Worm (Caenorhabditis elegans): Measurements from ENCODE around the gene nhr-10.
A peak's percentile ranks its signal among the peaks of the same experiment; 100 is the strongest.

nhr-10 gene

ce11 chrIII:7141285-7141715 is 26.1 kb upstream of the nhr-10 start (continued):
- TF ChIP-seq ekl-4 (GFP tag; IDR thresholded peaks at IDR 0.05) = peak; percentile 92
- peak; percentile 37 for TF ChIP-seq unc-130 (GFP tag; optimal IDR thresholded peaks at IDR 0.05)
- TF ChIP-seq egrh-3 (GFP tag; IDR thresholded peaks at IDR 0.05) = peak; percentile 38; the same call in 1 of the 2 replicates
- TF ChIP-seq efl-1 (GFP tag; optimal IDR thresholded peaks at IDR 0.05) = no peak
- peak; percentile 97 for TF ChIP-seq attf-6 (GFP tag; IDR thresholded peaks at IDR 0.05)
- TF ChIP-seq nhr-80 (tag; optimal IDR thresholded peaks at IDR 0.05) = peak; percentile 63
- TF ChIP-seq Y53F4B.3 (GFP tag; IDR thresholded peaks at IDR 0.05) = no peak
- TF ChIP-seq ztf-26 (tag; optimal IDR thresholded peaks at IDR 0.05) = peak; percentile 1
- peak; percentile 85 for TF ChIP-seq F49E8.2 (tag; optimal IDR thresholded peaks at IDR 0.05; ENCODE audit: insufficient read depth)
- no peak for TF ChIP-seq ceh-58 (GFP tag; IDR thresholded peaks at IDR 0.05)
- TF ChIP-seq madf-6 (GFP tag; IDR thresholded peaks at IDR 0.05) = peak; percentile 88
- peak; percentile 98 for TF ChIP-seq pbrm-1 (GFP tag; IDR thresholded peaks at IDR 0.05)
- TF ChIP-seq snpc-1.3 (tag; optimal IDR thresholded peaks at IDR 0.05; ENCODE audit: insufficient read depth) = peak; percentile 95
- no peak for TF ChIP-seq unc-62 (GFP tag; optimal IDR thresholded peaks at IDR 0.05)
- peak; percentile 44 for TF ChIP-seq ets-4 (GFP tag; optimal IDR thresholded peaks at IDR 0.05)
- peak; percentile 73 for TF ChIP-seq Y53G8AR.9 (GFP tag; conservative IDR thresholded peaks at IDR 0.05)
- TF ChIP-seq F22D6.2 (tag; optimal IDR thresholded peaks at IDR 0.05) = peak; percentile 28
- peak; percentile 86 for TF ChIP-seq rcor-1 (GFP tag; IDR thresholded peaks at IDR 0.05)
- no peak for TF ChIP-seq nhr-179 (tag; optimal IDR thresholded peaks at IDR 0.05)
- TF ChIP-seq tbx-9 (tag; optimal IDR thresholded peaks at IDR 0.05; ENCODE audit: borderline replicate concordance) = peak; percentile 11
- peak in 1 of 2 experiments; percentile 30 for TF ChIP-seq let-607 (tag; optimal IDR thresholded peaks at IDR 0.05)
- TF ChIP-seq ztf-25 (GFP tag; IDR thresholded peaks at IDR 0.05) = 0 out of 2 replicates have a peak, but pooled peaks have one; percentile 36
- TF ChIP-seq B0336.3 (GFP tag; IDR thresholded peaks at IDR 0.05) = peak; percentile 88
- TF ChIP-seq madf-8 (GFP tag; conservative IDR thresholded peaks at IDR 0.05) = 0 out of 2 replicates have a peak, but pooled peaks have one; percentile 16
- peak; percentile 75 for TF ChIP-seq hsf-1 (GFP tag; IDR thresholded peaks at IDR 0.05)
- peak; percentile 51; the same call in 1 of the 2 replicates for TF ChIP-seq F33H1.4 (GFP tag; IDR thresholded peaks at IDR 0.05)
- TF ChIP-seq ceh-79 (tag; optimal IDR thresholded peaks at IDR 0.05) = peak; percentile 41
- no peak for TF ChIP-seq hlh-12 (tag; optimal IDR thresholded peaks at IDR 0.05)
- peak; percentile 59 for TF ChIP-seq ztf-18 (tag; optimal IDR thresholded peaks at IDR 0.05)
- TF ChIP-seq nfya-2 (GFP tag; IDR thresholded peaks at IDR 0.05) = no peak
- TF ChIP-seq F57C9.4 (tag; optimal IDR thresholded peaks at IDR 0.05) = peak; percentile 40
- TF ChIP-seq snpc-1.1 (tag; optimal IDR thresholded peaks at IDR 0.05; ENCODE audit: insufficient read depth) = peak; percentile 100
- peak; percentile 47 for TF ChIP-seq athp-1 (tag; optimal IDR thresholded peaks at IDR 0.05)
- TF ChIP-seq C17E4.6 (GFP tag; IDR thresholded peaks at IDR 0.05) = peak; percentile 51; the same call in 1 of the 2 replicates
- peak; percentile 82 for TF ChIP-seq tbp1 (GFP tag; optimal IDR thresholded peaks at IDR 0.05)
- TF ChIP-seq B0261.1 (tag; optimal IDR thresholded peaks at IDR 0.05) = peak; percentile 3
- no peak for TF ChIP-seq ztf-22 (GFP tag; optimal IDR thresholded peaks at IDR 0.05)
- TF ChIP-seq D2030.7 (GFP tag; IDR thresholded peaks at IDR 0.05) = peak; percentile 97
- peak; percentile 35 for TF ChIP-seq F52B5.7 (tag; optimal IDR thresholded peaks at IDR 0.05)
- TF ChIP-seq gei-17 (GFP tag; optimal IDR thresholded peaks at IDR 0.05) = peak; percentile 49
- TF ChIP-seq hmg-1.2 (GFP tag; IDR thresholded peaks at IDR 0.05) = peak; percentile 93
- peak; percentile 99 for TF ChIP-seq snpc-3.4 (tag; optimal IDR thresholded peaks at IDR 0.05)
- TF ChIP-seq nhr-90 (tag; optimal IDR thresholded peaks at IDR 0.05) = no peak
- TF ChIP-seq die-1 (tag; optimal IDR thresholded peaks at IDR 0.05) = peak; percentile 43
- TF ChIP-seq lin-54 (GFP tag; optimal IDR thresholded peaks at IDR 0.05) = peak; percentile 82
- TF ChIP-seq zfh-2 (GFP tag; conservative IDR thresholded peaks at IDR 0.05) = no peak; the same call in 1 of the 2 replicates
- TF ChIP-seq atf-7 (tag; optimal IDR thresholded peaks at IDR 0.05) = peak; percentile 63
- TF ChIP-seq nfyb-1 (GFP tag; IDR thresholded peaks at IDR 0.05) = peak; percentile 90

Data from whole organism, young adult.